Worm (Caenorhabditis elegans) whole organism, L3 larva: ENCODE data around the gene ddr-1.

ENCODE experiments used
- R02D3.7 ChIP-seq: fragments of 150-350 bp; optimal IDR thresholded peaks from 2 replicates; lab custom pipeline; 2014; ENCODE audit warnings: missing biosample characterization, missing genetic modification characterization
- ama-1 ChIP-seq: fragments of 150-350 bp; optimal IDR thresholded peaks from 2 replicates; lab custom pipeline; 2018
- egl-5 ChIP-seq: fragments of 150-350 bp; optimal IDR thresholded peaks from 2 replicates; lab custom pipeline; 2017; ENCODE audit warnings: missing biosample characterization, missing genetic modification reagents, missing genetic modification characterization, inconsistent platforms
- mdl-1 ChIP-seq: fragments of 150-350 bp; optimal IDR thresholded peaks from 2 replicates; lab custom pipeline; 2014; ENCODE audit warnings: missing biosample characterization, missing genetic modification characterization
- pqm-1 ChIP-seq: fragments of 150-350 bp; optimal IDR thresholded peaks from 2 replicates; lab custom pipeline; 2017; ENCODE audit warnings: missing biosample characterization, missing genetic modification characterization, inconsistent platforms
- skn-1 ChIP-seq: fragments of 150-350 bp; optimal IDR thresholded peaks from 2 replicates; lab custom pipeline; 2014; ENCODE audit warnings: missing biosample characterization, missing genetic modification characterization
- snpc-4 ChIP-seq: fragments of 150-350 bp; optimal IDR thresholded peaks from 2 replicates; lab custom pipeline; 2014; ENCODE audit warnings: missing biosample characterization, missing genetic modification characterization

DNA sequence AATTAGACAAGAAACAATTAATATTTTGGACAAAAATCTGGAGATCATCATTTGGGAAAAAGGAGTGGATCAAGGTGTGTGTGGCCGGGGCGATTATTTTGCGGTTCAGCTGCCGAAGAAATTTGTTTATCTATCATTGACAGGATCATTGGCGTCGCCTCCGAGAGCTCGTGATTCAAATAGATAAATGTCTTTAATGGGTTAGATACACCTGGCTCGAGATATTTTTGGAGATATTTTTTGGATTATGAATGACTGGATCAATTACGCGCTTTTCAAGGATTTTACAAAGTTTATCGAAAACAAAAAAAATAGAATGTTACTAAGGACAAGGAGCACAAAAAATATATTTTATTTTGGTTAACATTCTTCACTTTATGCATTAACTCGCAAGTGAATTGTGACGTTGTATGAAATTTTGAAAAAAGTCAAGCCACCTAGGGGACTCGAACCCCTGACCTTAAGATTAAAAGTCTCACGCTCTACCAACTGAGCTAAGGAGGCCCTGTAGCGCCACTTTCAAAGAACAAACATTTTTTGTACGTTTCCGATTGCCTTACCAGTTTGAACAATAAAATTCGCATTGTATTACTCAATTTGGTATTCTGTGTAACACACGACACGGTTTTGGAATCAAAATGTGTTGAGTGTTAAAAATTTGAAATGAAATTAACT lies 10.1 kb upstream of the ddr-1 start, which contains the start of gene C25F6.6:
- TF ChIP-seq snpc-4 (tag; lab: Kevin White, UChicago) (no peak), pqm-1 (tag; lab: Kevin White, UChicago) (peak; percentile 11), mdl-1 (tag; lab: Kevin White, UChicago) (no peak), ama-1 (lab: Kevin White, UChicago) (no peak), skn-1 (no peak), R02D3.7 (tag; lab: Kevin White, UChicago) (no peak), egl-5 (tag; lab: Kevin White, UChicago) (no peak)
